Fruit fly (Drosophila melanogaster): ENCODE results near the gene CG5938.

The CG5938 gene

DNA sequence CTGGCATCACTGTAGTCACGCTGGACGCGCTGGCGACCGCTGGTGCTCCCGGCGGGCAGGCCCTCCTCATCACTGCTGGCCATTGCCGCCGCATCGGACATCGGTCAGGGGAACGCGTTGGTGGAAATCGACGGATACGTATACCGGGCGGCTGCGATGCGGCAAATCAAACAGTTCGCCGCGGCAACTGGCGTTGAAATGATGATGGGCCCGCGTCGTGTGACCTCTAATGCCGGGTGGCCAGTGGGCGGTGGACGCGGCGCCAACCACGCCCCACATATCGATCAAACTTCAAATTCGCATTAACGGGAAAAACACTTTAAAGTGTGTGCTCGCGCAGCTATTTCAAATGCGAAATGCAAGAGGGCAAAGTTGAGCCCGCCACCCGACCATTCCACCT, 47.6 kb downstream of the CG5938 start, which contains the start of gene CG3339:
CG3339 (minus strand) TSS at position 101 of the 400 bp plus-strand sequence.
- no peak for TF ChIP-seq CG32006 (GFP tag; optimal IDR thresholded peaks at IDR 0.05)

All from whole organism, prepupa.